Fruit fly (Drosophila melanogaster): ENCODE data around the gene neo.

DNA sequence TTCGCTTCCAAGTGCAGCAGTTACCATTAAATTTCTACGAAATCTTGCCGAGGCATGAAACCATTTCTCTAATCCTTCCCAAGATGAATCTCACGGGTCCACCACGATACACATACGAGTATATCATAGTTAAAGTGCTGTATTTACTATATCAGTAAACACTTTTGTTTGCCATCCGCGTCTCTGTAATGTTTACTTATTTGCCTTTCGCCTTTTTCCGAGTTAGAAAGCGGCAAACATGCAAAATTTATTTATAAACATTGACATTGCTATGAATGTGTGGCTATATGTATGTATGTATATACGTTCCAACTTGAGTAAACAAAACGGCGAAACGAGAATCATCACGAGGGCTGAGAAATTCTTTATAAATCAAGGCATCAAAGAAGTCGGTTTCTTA lies 12.0 kb downstream of the neo start:
- TF ChIP-seq CG3032 (tag; optimal IDR thresholded peaks at IDR 0.05) (no peak), CG10669 (GFP tag; optimal IDR thresholded peaks at IDR 0.05) (no peak)
